Worm (Caenorhabditis elegans) whole organism, midembryonic: ENCODE results near the gene T09A5.14.

Experiments
- med-1 ChIP-seq: sonication (generic microtip); optimal IDR thresholded peaks from 2 replicates; lab custom pipeline; 2017; ENCODE audit warnings: missing genetic modification characterization, mild to moderate bottlenecking, missing compliant biosample characterization, antibody characterized with exemption, missing genetic modification reagents; ENCODE audit not compliant: insufficient read depth
- tab-1 ChIP-seq: fragments of 200-800 bp; sonication (Bioruptor generic); IDR thresholded peaks from 2 replicates; pipeline ENCODE4 v1.3.6; 2022; ENCODE audit warnings: missing genetic modification characterization, missing compliant biosample characterization

- TF ChIP-seq tab-1 (GFP tag; lab: Robert Waterston, UW) (0 out of 2 replicates have a peak, but pooled peaks have one; percentile 32), med-1 (GFP tag; lab: Kevin White, UChicago) (no peak)
Observed at ce11 chrII:7814215-7814614, 17.9 kb upstream of the T09A5.14 start.
